Fruit fly (Drosophila melanogaster) whole organism, pupa: Measurements from ENCODE around the gene CG16710.

Source experiments
- CG10348 ChIP-seq: fragments of 200-800 bp; sonication (Bioruptor generic); IDR thresholded peaks from 2 replicates; pipeline ENCODE4 v1.3.6; 2022; ENCODE audit warnings: missing biosample characterization, missing genetic modification characterization
- CG12605 ChIP-seq: fragments of 200-800 bp; sonication (Bioruptor generic); IDR thresholded peaks from 2 replicates; pipeline ENCODE4 v1.3.6; 2022; ENCODE audit warnings: missing biosample characterization, missing genetic modification characterization
- CG13204 ChIP-seq: fragments of 200-800 bp; sonication (Bioruptor generic); optimal IDR thresholded peaks from 2 replicates; lab custom pipeline; 2018; ENCODE audit warnings: missing biosample characterization, mild to moderate bottlenecking, missing genetic modification characterization, moderate library complexity
- CG14655 ChIP-seq: fragments of 200-800 bp; sonication (Bioruptor generic); optimal IDR thresholded peaks from 3 replicates; lab custom pipeline; 2017; ENCODE audit warnings: mild to moderate bottlenecking, missing biosample characterization, missing genetic modification reagents, missing genetic modification characterization
- CG15710 ChIP-seq: fragments of 200-800 bp; sonication (Bioruptor generic); optimal IDR thresholded peaks from 2 replicates; lab custom pipeline; 2018; ENCODE audit warnings: missing biosample characterization, mild to moderate bottlenecking, missing genetic modification characterization, moderate library complexity
- CG17806 ChIP-seq: fragments of 200-800 bp; sonication (Bioruptor generic); optimal IDR thresholded peaks from 2 replicates; lab custom pipeline; 2018; ENCODE audit warnings: missing biosample characterization, mild to moderate bottlenecking, missing genetic modification characterization, moderate library complexity
- CG32121 ChIP-seq: fragments of 200-800 bp; sonication (Bioruptor generic); IDR thresholded peaks from 2 replicates; pipeline ENCODE4 v1.3.6; 2022; ENCODE audit warnings: missing biosample characterization, missing genetic modification characterization
- CG34367 ChIP-seq: fragments of 200-800 bp; sonication (Bioruptor generic); optimal IDR thresholded peaks from 2 replicates; lab custom pipeline; 2018; ENCODE audit warnings: missing biosample characterization, mild to moderate bottlenecking, missing genetic modification characterization
- CG4496 ChIP-seq: fragments of 200-800 bp; sonication (Bioruptor generic); IDR thresholded peaks from 3 replicates; pipeline ENCODE4 v1.3.6; 2022; ENCODE audit warnings: missing biosample characterization, missing genetic modification characterization
- CG8159 ChIP-seq: fragments of 200-800 bp; sonication (Bioruptor generic); optimal IDR thresholded peaks from 3 replicates; lab custom pipeline; 2018; ENCODE audit warnings: missing biosample characterization, mild to moderate bottlenecking, missing genetic modification characterization, moderate library complexity
- CG8301 ChIP-seq: fragments of 200-800 bp; sonication (Bioruptor generic); optimal IDR thresholded peaks from 2 replicates; lab custom pipeline; 2018; ENCODE audit warnings: missing biosample characterization, mild to moderate bottlenecking, missing genetic modification characterization
- CG9948 ChIP-seq: fragments of 200-800 bp; sonication (Bioruptor generic); optimal IDR thresholded peaks from 2 replicates; lab custom pipeline; 2018; ENCODE audit warnings: missing biosample characterization, mild to moderate bottlenecking, missing genetic modification characterization, moderate library complexity
- D1 ChIP-seq: fragments of 200-800 bp; sonication (Bioruptor generic); optimal IDR thresholded peaks from 2 replicates; lab custom pipeline; 2018; ENCODE audit warnings: missing biosample characterization, mild to moderate bottlenecking, missing genetic modification characterization, moderate library complexity
- EcR ChIP-seq: fragments of 200-800 bp; sonication (Bioruptor generic); optimal IDR thresholded peaks from 3 replicates; lab custom pipeline; 2019; ENCODE audit warnings: missing biosample characterization, missing genetic modification characterization, mild to moderate bottlenecking, moderate library complexity, missing genetic modification reagents
- Ets98B ChIP-seq: fragments of 200-800 bp; sonication (Bioruptor generic); IDR thresholded peaks from 2 replicates; pipeline ENCODE4 v1.3.6; 2022; ENCODE audit warnings: missing biosample characterization, missing genetic modification characterization
- Pif1A ChIP-seq: fragments of 200-800 bp; sonication (Bioruptor generic); optimal IDR thresholded peaks from 3 replicates; lab custom pipeline; 2016; ENCODE audit warnings: missing biosample characterization, missing genetic modification characterization
- Pif1B ChIP-seq: fragments of 200-800 bp; sonication (Bioruptor generic); optimal IDR thresholded peaks from 3 replicates; lab custom pipeline; 2016; ENCODE audit warnings: missing biosample characterization, missing genetic modification characterization
- Snoo ChIP-seq: fragments of 200-800 bp; sonication (Bioruptor generic); optimal IDR thresholded peaks from 3 replicates; lab custom pipeline; 2017; ENCODE audit warnings: missing biosample characterization, mild to moderate bottlenecking, missing genetic modification characterization, inconsistent platforms
- fd96Ca ChIP-seq: fragments of 200-800 bp; sonication (Bioruptor generic); IDR thresholded peaks from 3 replicates; pipeline ENCODE4 v1.3.6; 2022; ENCODE audit warnings: missing biosample characterization, missing genetic modification characterization
- gl ChIP-seq: fragments of 200-800 bp; sonication (Bioruptor generic); optimal IDR thresholded peaks from 2 replicates; lab custom pipeline; 2018; ENCODE audit warnings: missing biosample characterization, mild to moderate bottlenecking, missing genetic modification characterization
- rn ChIP-seq: fragments of 200-800 bp; sonication (Bioruptor generic); IDR thresholded peaks from 2 replicates; pipeline ENCODE4 v1.3.6; 2022; ENCODE audit warnings: missing biosample characterization, missing genetic modification characterization

CG16710 gene

DNA sequence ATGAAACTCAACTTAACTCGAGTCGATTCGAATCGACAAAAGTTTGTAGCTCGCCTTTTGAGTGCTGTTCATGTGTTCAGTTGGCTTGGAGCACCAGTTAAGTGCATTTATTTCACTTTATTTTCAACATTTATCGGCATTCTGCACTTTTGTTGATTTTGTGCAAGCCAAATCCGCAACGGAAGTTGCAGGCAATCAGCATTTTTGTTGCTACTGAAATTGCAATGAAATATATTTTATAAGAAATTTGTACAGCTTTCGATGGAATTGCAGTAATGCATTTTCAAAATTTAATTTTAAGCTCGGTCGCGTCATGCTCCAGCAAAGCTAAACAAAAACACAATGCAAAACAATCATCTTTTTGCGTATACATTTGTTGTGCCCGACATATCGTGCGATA is 23.4 kb upstream of the CG16710 start:
- TF ChIP-seq CG17806 (tag; lab: Kevin White, UChicago) (no peak), Snoo (no peak), CG32121 (GFP tag; lab: Robert Waterston, UW) (no peak), CG8159 (tag; lab: Kevin White, UChicago) (no peak), CG9948 (tag; lab: Kevin White, UChicago) (no peak), CG13204 (GFP tag; lab: Kevin White, UChicago) (no peak), CG4496 (GFP tag; lab: Robert Waterston, UW) (no peak), Ets98B (GFP tag; lab: Robert Waterston, UW) (no peak), CG34367 (tag; lab: Kevin White, UChicago) (no peak), EcR (GFP tag; lab: Kevin White, UChicago) (no peak)

DNA sequence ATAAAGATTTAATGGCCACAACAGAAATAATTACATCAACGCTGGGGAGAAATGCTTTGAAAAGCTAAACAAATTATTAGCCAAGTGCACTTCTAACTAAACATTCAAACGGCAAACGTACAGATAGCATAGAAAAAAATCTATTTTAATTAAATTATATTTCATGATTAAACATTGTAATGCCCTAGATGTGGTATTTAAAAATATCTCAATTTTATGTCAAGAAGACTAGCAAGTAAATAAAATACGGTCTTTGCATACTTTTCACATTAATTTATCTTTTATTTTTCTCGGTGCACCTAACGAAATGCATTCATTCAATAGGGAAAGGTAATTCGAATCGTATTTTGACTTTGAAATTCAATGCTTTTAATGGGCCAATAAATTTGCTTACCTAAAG is 22.7 kb upstream of the CG16710 start:
- TF ChIP-seq rn (no peak), fd96Ca (GFP tag; lab: Robert Waterston, UW) (no peak), CG4496 (GFP tag; lab: Robert Waterston, UW) (no peak), Pif1B (GFP tag; lab: Kevin White, UChicago) (no peak), CG9948 (tag; lab: Kevin White, UChicago) (no peak), CG12605 (GFP tag; lab: Robert Waterston, UW) (no peak), CG8159 (tag; lab: Kevin White, UChicago) (no peak), Ets98B (GFP tag; lab: Robert Waterston, UW) (no peak), CG15710 (tag; lab: Kevin White, UChicago) (no peak), CG34367 (tag; lab: Kevin White, UChicago) (no peak), CG10348 (GFP tag; lab: Robert Waterston, UW) (no peak), CG14655 (GFP tag; lab: Kevin White, UChicago) (no peak), CG13204 (GFP tag; lab: Kevin White, UChicago) (no peak), Pif1A (GFP tag; lab: Kevin White, UChicago) (no peak), CG17806 (tag; lab: Kevin White, UChicago) (no peak), gl (tag; lab: Kevin White, UChicago) (no peak), D1 (no peak), CG8301 (no peak), EcR (GFP tag; lab: Kevin White, UChicago) (no peak)

DNA sequence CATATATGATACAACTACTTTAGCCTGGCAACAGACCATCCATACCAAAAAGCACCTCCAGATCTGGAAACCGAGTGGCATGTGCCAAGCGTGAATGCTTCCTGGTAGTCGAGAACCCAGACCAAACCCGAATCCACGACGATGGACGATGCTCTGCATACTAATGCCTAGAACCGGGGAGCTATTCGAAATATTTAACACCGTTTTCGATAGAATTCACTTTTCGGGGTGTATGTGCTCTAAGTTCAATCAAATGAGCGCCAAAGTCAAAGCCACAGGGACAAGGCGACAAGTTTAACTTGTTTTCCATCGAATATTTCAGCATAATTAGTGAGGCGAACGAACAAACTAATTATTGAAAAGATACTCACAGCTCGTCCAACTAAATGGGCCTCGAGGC is 19.5 kb upstream of the CG16710 start:
- TF ChIP-seq CG8159 (tag; lab: Kevin White, UChicago) (no peak), CG10348 (GFP tag; lab: Robert Waterston, UW) (no peak), CG13204 (GFP tag; lab: Kevin White, UChicago) (no peak), rn (no peak), EcR (GFP tag; lab: Kevin White, UChicago) (no peak), CG32121 (GFP tag; lab: Robert Waterston, UW) (no peak), CG8301 (no peak), Pif1B (GFP tag; lab: Kevin White, UChicago) (no peak), CG12605 (GFP tag; lab: Robert Waterston, UW) (no peak), Snoo (no peak), D1 (no peak), CG15710 (tag; lab: Kevin White, UChicago) (no peak), CG4496 (GFP tag; lab: Robert Waterston, UW) (no peak), gl (tag; lab: Kevin White, UChicago) (no peak)
- TF ChIP-seq, all 21 proteins: peak for 0

DNA sequence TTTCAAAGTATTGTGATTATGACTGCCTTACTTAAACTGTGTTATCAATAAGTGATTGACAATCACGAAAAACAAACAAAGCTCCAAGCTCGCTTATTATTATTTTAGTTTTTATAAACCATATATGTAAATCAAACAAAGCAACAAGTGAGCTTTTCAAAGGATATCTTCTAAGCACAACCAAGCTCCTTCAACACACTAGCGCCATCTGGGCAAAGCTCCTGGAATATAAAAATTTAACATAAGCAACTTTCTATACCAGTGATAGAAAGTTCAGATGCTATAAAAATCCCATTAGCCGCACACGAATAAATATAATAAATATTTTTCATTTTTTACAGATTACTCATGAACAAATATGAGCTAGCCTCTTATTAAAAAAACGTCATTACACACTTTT is 17.9 kb upstream of the CG16710 start:
- TF ChIP-seq fd96Ca (GFP tag; lab: Robert Waterston, UW): no peak
- 0 out of 2 replicates have a peak, but pooled peaks have one; percentile 20 for TF ChIP-seq CG12605 (GFP tag; lab: Robert Waterston, UW)

DNA sequence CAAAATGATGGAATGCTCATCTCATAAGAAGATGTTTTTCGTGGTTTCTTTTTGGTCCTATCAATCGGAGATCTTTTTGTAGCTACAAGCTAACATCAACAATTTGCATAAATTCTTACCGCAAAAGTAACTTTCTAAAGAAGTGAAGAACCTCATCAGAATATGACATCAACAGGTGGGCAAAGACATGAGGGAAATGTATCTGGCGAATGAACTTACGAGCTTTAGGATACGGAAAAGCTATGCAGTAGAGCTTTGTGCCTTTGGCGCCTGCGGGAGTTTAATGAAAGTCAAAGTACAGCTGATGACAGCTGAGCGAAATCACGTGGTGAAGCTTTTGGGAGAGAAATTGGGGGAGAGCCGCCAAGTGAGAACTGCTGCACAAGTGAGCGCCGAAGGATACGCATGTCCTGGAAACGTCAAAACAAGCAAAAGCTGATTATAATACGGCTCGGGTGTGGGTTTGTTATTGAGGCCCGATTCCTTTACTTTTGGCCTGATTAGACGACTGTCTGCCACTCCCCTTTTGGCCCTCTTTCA is 15.6 kb upstream of the CG16710 start:
- TF ChIP-seq CG12605 (GFP tag; lab: Robert Waterston, UW) (peak; percentile 72; the same call in 1 of the 2 replicates), CG34367 (tag; lab: Kevin White, UChicago) (no peak)

DNA sequence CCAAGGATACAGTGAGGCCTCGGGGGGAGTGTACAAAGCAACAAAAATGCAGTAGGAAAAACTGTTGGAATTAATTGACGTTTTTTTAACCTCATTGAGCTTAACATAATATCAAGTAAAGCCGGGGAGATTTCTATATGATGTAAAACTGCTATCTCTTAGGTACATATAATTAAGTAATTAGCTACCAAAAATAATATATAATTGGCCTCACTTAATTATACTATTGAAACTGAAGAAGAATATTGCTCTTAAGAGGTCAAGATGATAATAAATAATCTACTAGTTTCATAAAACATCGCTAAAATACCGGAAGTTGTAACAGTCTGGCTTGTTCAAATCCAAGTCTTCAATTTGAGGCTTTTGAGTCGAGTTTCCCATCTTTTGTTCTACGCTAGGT is 14.9 kb upstream of the CG16710 start:
- TF ChIP-seq CG14655 (GFP tag; lab: Kevin White, UChicago) (peak; percentile 10), Snoo (no peak), CG15710 (tag; lab: Kevin White, UChicago) (no peak), D1 (no peak), Pif1A (GFP tag; lab: Kevin White, UChicago) (no peak), Ets98B (GFP tag; lab: Robert Waterston, UW) (no peak), CG4496 (GFP tag; lab: Robert Waterston, UW) (no peak), fd96Ca (GFP tag; lab: Robert Waterston, UW) (no peak)

DNA sequence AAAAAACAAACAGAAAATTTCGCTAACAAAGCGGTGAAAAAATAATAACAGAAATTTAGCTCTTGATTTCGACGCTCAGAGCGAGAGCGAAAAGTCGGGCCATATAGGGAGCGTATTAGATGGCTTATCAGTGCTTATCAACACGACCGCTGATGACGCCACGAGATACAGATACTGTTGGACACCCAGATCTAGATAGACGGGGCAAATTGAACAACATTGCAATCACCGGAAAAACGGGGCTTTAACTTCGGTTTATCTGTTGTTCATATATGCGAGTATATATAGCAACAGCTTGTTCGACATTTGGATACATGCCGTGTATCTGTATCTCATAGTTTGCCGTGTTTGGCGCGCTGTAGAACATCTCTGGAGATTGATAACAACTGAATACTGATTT is 13.7 kb upstream of the CG16710 start:
- TF ChIP-seq CG15710 (tag; lab: Kevin White, UChicago) (no peak), gl (tag; lab: Kevin White, UChicago) (no peak), CG8159 (tag; lab: Kevin White, UChicago) (no peak), EcR (GFP tag; lab: Kevin White, UChicago) (no peak)
- TF ChIP-seq, all 21 proteins: peak for 0
